Worm (Caenorhabditis elegans): ENCODE data around the gene clec-65.

The clec-65 gene

DNA sequence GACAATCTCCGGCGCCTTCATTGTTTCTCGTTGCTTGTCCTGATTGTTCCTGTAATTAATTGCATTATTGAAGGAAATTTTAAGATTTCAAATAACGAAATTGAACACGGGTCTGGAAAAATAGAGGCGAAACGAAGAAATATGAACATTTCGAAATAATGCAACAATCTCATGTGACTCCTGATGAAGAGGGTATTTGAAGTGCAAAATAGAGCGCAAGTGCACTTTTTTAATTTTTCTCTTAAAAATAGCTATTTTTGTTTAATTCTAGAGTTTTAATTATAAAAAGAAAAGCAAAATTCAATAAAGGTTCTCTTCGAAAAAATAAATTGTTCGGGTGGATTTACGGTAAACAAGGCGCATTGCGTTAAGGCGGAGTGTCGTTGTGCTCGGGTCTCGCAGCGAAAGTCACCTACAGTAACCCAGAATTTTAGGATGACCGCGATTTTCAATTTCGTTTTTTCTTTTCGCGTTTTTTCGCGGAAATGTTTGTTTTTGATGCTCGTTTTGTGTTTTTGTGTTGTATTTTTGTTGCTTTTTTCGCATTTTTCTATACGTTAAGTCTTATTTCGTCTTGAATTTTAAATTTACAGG lies 17.9 kb downstream of the clec-65 start, which contains the start of the genes F58G1.2 and wago-4:
Gene F58G1.2 (minus strand): TSS at position 51 of the 594 bp plus-strand sequence.
Gene wago-4 (plus strand): TSS at position 592 of the 594 bp plus-strand sequence.
- TF ChIP-seq nhr-232 (tag; optimal IDR thresholded peaks at IDR 0.05) = no peak

DNA sequence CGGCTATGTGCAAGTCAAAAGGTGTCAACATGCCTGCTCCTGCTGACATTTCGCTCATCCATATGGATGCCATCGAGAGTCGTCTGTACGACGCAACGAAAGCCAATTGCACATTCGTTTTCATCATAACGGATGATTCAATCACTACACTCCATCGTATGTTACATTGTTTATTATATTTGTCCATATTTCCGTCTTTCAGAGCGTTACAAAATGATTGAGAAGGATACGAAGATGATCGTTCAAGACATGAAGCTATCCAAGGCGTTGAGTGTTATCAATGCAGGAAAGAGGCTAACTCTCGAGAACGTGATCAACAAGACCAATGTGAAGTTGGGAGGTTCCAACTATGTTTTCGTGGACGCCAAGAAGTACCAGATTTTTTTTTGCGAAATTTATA lies 20.4 kb downstream of the clec-65 start:
- TF ChIP-seq tbx-7 (tag; optimal IDR thresholded peaks at IDR 0.05) (no peak), ref-2 (tag; optimal IDR thresholded peaks at IDR 0.05) (no peak)

DNA sequence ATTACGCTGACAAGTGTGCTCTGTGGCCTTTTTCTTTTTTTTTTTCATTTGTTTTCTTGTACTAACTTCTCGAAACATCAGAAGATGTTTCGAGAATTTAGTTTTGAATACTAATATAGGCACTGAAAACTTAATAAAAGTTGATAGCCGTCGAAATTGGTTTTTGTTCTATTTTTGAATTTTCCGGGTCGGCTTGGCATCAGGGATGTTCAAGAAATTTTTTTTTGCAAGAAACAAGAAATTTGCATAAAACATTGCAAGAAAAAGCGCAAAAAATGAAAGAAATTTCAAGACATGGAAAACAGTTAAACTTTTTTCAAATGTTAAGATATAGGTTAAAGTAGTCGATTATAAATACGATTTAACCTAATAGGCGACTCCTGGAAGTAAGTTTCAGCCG lies 22.1 kb downstream of the clec-65 start:
- TF ChIP-seq odd-2 (tag; optimal IDR thresholded peaks at IDR 0.05) (no peak), hlh-15 (tag; optimal IDR thresholded peaks at IDR 0.05) (no peak), tbx-2 (tag; optimal IDR thresholded peaks at IDR 0.05) (no peak), rnt-1 (tag; optimal IDR thresholded peaks at IDR 0.05) (no peak), syd-9 (tag; optimal IDR thresholded peaks at IDR 0.05) (no peak), pqm-1 (tag; optimal IDR thresholded peaks at IDR 0.05) (no peak), dve-1 (tag; optimal IDR thresholded peaks at IDR 0.05) (no peak), K02D7.2 (tag; optimal IDR thresholded peaks at IDR 0.05) (no peak)

DNA sequence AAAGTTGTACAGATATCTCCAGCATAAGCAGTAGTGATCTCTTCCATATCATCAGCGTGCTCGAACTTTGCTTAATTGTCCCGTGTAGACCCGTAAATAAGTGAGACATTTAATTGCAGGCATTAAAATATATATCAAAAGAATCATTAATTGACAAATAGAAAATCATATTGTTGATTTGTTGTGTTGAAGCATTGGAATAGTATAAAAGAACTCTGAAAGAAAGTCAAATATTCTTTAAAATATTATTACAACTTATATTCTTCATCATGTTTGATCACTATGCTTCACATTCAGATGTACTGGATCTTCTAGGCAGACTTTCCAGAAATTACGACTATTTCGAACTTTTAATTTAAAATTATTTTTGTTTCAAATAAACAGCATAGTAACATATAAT lies 24.4 kb downstream of the clec-65 start, which contains the start of gene F58G1.8:
Gene F58G1.8 (minus strand): TSS at position 101 of the 400 bp plus-strand sequence.
- TF ChIP-seq unc-86 (tag; optimal IDR thresholded peaks at IDR 0.05) (no peak), npax-4 (tag; optimal IDR thresholded peaks at IDR 0.05) (no peak), unc-42 (tag; optimal IDR thresholded peaks at IDR 0.05) (no peak), sox-4 (tag; optimal IDR thresholded peaks at IDR 0.05) (no peak), pha-4 (tag; optimal IDR thresholded peaks at IDR 0.05) (no peak), hlh-30 (tag; optimal IDR thresholded peaks at IDR 0.05; ENCODE audit: insufficient read depth) (no peak), C08G9.2 (tag; optimal IDR thresholded peaks at IDR 0.05) (no peak), ceh-45 (GFP tag; IDR thresholded peaks at IDR 0.05) (no peak), elt-4 (tag; optimal IDR thresholded peaks at IDR 0.05) (no peak), hlh-13 (GFP tag; optimal IDR thresholded peaks at IDR 0.05) (no peak), K02D7.2 (tag; optimal IDR thresholded peaks at IDR 0.05) (no peak), odd-2 (tag; optimal IDR thresholded peaks at IDR 0.05) (no peak)

- TF ChIP-seq ceh-6 (GFP tag; optimal IDR thresholded peaks at IDR 0.05) (no peak), ceh-31 (tag; optimal IDR thresholded peaks at IDR 0.05) (no peak), ttx-3 (tag; optimal IDR thresholded peaks at IDR 0.05) (no peak), ama-1 (optimal IDR thresholded peaks at IDR 0.05) (no peak), K02D7.2 (tag; optimal IDR thresholded peaks at IDR 0.05) (no peak), F13H6.1 (tag; optimal IDR thresholded peaks at IDR 0.05) (no peak), odd-2 (tag; optimal IDR thresholded peaks at IDR 0.05) (no peak), pag-3 (tag; optimal IDR thresholded peaks at IDR 0.05; ENCODE audit: borderline replicate concordance) (no peak), ceh-22 (tag; optimal IDR thresholded peaks at IDR 0.05) (no peak), ceh-45 (GFP tag; IDR thresholded peaks at IDR 0.05) (no peak), rnt-1 (tag; optimal IDR thresholded peaks at IDR 0.05) (no peak), ets-4 (tag; optimal IDR thresholded peaks at IDR 0.05) (no peak)
These were observed 27.1 kb downstream of the clec-65 start, which contains the start of gene F58G1.3 for ce11 chrII:12928241-12928640. Gene F58G1.3 (minus strand): TSS chrII:12928341.

- TF ChIP-seq unc-42 (tag; optimal IDR thresholded peaks at IDR 0.05) = no peak
- no peak for TF ChIP-seq sox-4 (tag; optimal IDR thresholded peaks at IDR 0.05)
These were observed 29.0 kb downstream of the clec-65 start for ce11 chrII:12930138-12930537.

DNA sequence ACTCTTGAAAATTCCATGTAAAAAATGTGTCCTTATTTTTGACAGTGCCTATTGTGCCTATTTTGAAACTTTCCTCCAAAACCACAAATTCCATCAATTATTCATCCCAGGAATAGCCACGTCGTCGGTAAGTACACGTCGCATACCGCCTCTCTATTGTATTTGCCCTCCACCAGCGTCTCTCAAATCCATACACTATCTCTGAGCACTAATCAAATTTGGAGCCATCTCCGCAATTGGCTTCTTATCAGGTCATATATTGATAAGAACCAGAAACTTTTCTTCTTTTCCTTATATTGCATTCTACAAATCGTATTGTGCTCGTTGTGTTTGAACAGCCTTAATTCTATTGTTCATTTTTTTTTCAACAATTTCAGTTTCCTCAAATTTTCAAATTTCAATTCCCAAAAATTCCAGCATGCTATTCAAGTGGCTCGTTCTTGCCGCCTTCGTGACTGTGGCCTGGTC lies 30.4 kb downstream of the clec-65 start, which contains the start of gene dct-18:
Gene dct-18 (plus strand): TSS at position 418 of the 468 bp plus-strand sequence.
- TF ChIP-seq K02D7.2 (tag; optimal IDR thresholded peaks at IDR 0.05) (no peak), elt-2 (tag; optimal IDR thresholded peaks at IDR 0.05) (peak; percentile 94)

Measured in whole organism, late embryonic.